Worm (Caenorhabditis elegans) whole organism, late embryonic: ENCODE measurements around the gene Y39G8C.2.

Experiments
- C38D4.7 ChIP-seq: fragments of 200-800 bp; sonication (Bioruptor generic); optimal IDR thresholded peaks from 2 replicates; lab custom pipeline; 2018; ENCODE audit warnings: mild to moderate bottlenecking, missing genetic modification characterization, moderate library complexity, missing compliant biosample characterization
- K02D7.2 ChIP-seq: sonication (generic microtip); optimal IDR thresholded peaks from 2 replicates; lab custom pipeline; 2017; ENCODE audit warnings: mild to moderate bottlenecking, missing genetic modification characterization, missing compliant biosample characterization
- K09A11.1 ChIP-seq: sonication (generic microtip); optimal IDR thresholded peaks from 2 replicates; lab custom pipeline; 2017; ENCODE audit warnings: antibody characterized with exemption, mild to moderate bottlenecking, missing genetic modification characterization, missing compliant biosample characterization; ENCODE audit not compliant: insufficient read depth
- ceh-18 ChIP-seq: sonication (generic microtip); optimal IDR thresholded peaks from 2 replicates; lab custom pipeline; 2016; ENCODE audit warnings: missing genetic modification characterization, missing compliant biosample characterization
- ceh-30 ChIP-seq: fragments of 150-350 bp; optimal IDR thresholded peaks from 2 replicates; lab custom pipeline; 2014; ENCODE audit warnings: missing biosample characterization, missing genetic modification characterization
- ceh-48 ChIP-seq: sonication (generic microtip); optimal IDR thresholded peaks from 2 replicates; lab custom pipeline; 2016; ENCODE audit warnings: missing genetic modification characterization, inconsistent platforms, missing compliant biosample characterization
- ceh-6 ChIP-seq: fragments of 200-800 bp; sonication (Bioruptor generic); optimal IDR thresholded peaks from 2 replicates; lab custom pipeline; 2018; ENCODE audit warnings: mild to moderate bottlenecking, missing genetic modification characterization, missing compliant biosample characterization
- dmd-4 ChIP-seq: sonication (generic microtip); optimal IDR thresholded peaks from 2 replicates; lab custom pipeline; 2016; ENCODE audit warnings: borderline replicate concordance, missing genetic modification characterization, missing compliant biosample characterization
- elt-4 ChIP-seq: sonication (generic microtip); optimal IDR thresholded peaks from 2 replicates; lab custom pipeline; 2016; ENCODE audit warnings: missing genetic modification characterization, missing compliant biosample characterization
- gmeb-2 ChIP-seq: sonication (generic microtip); optimal IDR thresholded peaks from 2 replicates; lab custom pipeline; 2016; ENCODE audit warnings: missing genetic modification characterization, inconsistent platforms, missing compliant biosample characterization
- hlh-6 ChIP-seq: sonication (generic microtip); optimal IDR thresholded peaks from 2 replicates; lab custom pipeline; 2016; ENCODE audit warnings: missing genotype, missing genetic modification characterization, missing compliant biosample characterization
- hlh-8 ChIP-seq: sonication (generic microtip); optimal IDR thresholded peaks from 2 replicates; lab custom pipeline; 2016; ENCODE audit warnings: missing genotype, missing genetic modification characterization, missing compliant biosample characterization
- lim-6 ChIP-seq: sonication (generic microtip); optimal IDR thresholded peaks from 2 replicates; lab custom pipeline; 2016; ENCODE audit warnings: missing genetic modification characterization, missing compliant biosample characterization
- madf-2 ChIP-seq: sonication (generic microtip); optimal IDR thresholded peaks from 2 replicates; lab custom pipeline; 2017; ENCODE audit warnings: missing genetic modification characterization, missing compliant biosample characterization
- nfya-1 ChIP-seq: sonication (generic microtip); optimal IDR thresholded peaks from 2 replicates; lab custom pipeline; 2017; ENCODE audit warnings: missing genetic modification characterization, mild to moderate bottlenecking, missing compliant biosample characterization, antibody characterized with exemption, moderate library complexity
- nhr-11 ChIP-seq: fragments of 150-350 bp; optimal IDR thresholded peaks from 2 replicates; lab custom pipeline; 2014; ENCODE audit warnings: missing biosample characterization, missing genetic modification characterization
- nhr-232 ChIP-seq: sonication (generic microtip); optimal IDR thresholded peaks from 2 replicates; lab custom pipeline; 2016; ENCODE audit warnings: missing genetic modification characterization, missing compliant biosample characterization
- npax-4 ChIP-seq: sonication (generic microtip); optimal IDR thresholded peaks from 2 replicates; lab custom pipeline; 2016; ENCODE audit warnings: missing genetic modification characterization, missing compliant biosample characterization
- pag-3 ChIP-seq: sonication (generic microtip); optimal IDR thresholded peaks from 2 replicates; lab custom pipeline; 2016; ENCODE audit warnings: missing compliant biosample characterization, missing genetic modification characterization, borderline replicate concordance
- pat-9 ChIP-seq: fragments of 200-800 bp; sonication (Bioruptor generic); optimal IDR thresholded peaks from 2 replicates; lab custom pipeline; 2018; ENCODE audit warnings: mild to moderate bottlenecking, missing genetic modification characterization, moderate library complexity, missing compliant biosample characterization
- pha-2 ChIP-seq: sonication (generic microtip); optimal IDR thresholded peaks from 2 replicates; lab custom pipeline; 2017; ENCODE audit warnings: mild to moderate bottlenecking, missing genetic modification characterization, missing compliant biosample characterization
- pha-4 ChIP-seq: fragments of 150-350 bp; optimal IDR thresholded peaks from 2 replicates; lab custom pipeline; 2018; ENCODE audit warnings: missing biosample characterization, missing genetic modification reagents, missing genetic modification characterization
- ref-2 ChIP-seq: sonication (generic microtip); optimal IDR thresholded peaks from 2 replicates; lab custom pipeline; 2016; ENCODE audit warnings: missing genetic modification characterization, missing compliant biosample characterization
- rnt-1 ChIP-seq: sonication (generic microtip); optimal IDR thresholded peaks from 2 replicates; lab custom pipeline; 2016; ENCODE audit warnings: missing genetic modification characterization, missing compliant biosample characterization
- sdc-2 ChIP-seq: sonication (generic microtip); optimal IDR thresholded peaks from 2 replicates; lab custom pipeline; 2016; ENCODE audit warnings: missing genotype, missing genetic modification characterization, missing compliant biosample characterization
- sox-2 ChIP-seq: fragments of 200-800 bp; sonication (Bioruptor generic); IDR thresholded peaks from 2 replicates; pipeline ENCODE4 v1.3.6; 2022; ENCODE audit warnings: missing genetic modification reagents, missing genetic modification characterization, missing compliant biosample characterization
- sox-4 ChIP-seq: sonication (generic microtip); optimal IDR thresholded peaks from 2 replicates; lab custom pipeline; 2017; ENCODE audit warnings: mild to moderate bottlenecking, missing genetic modification characterization, inconsistent platforms, missing compliant biosample characterization
- ttx-3 ChIP-seq: sonication (generic microtip); optimal IDR thresholded peaks from 2 replicates; lab custom pipeline; 2016; ENCODE audit warnings: missing genetic modification reagents, missing genetic modification characterization, missing compliant biosample characterization
- unc-42 ChIP-seq: sonication (generic microtip); optimal IDR thresholded peaks from 2 replicates; lab custom pipeline; 2016; ENCODE audit warnings: missing genotype, missing genetic modification characterization, missing compliant biosample characterization
- unc-86 ChIP-seq: sonication (generic microtip); optimal IDR thresholded peaks from 2 replicates; lab custom pipeline; 2016; ENCODE audit warnings: missing genetic modification characterization, missing compliant biosample characterization
- zip-5 ChIP-seq: sonication (generic microtip); optimal IDR thresholded peaks from 2 replicates; lab custom pipeline; 2016; ENCODE audit warnings: missing genetic modification characterization, missing compliant biosample characterization
- ztf-16 ChIP-seq: sonication (generic microtip); optimal IDR thresholded peaks from 2 replicates; lab custom pipeline; 2017; ENCODE audit warnings: missing genetic modification characterization, missing compliant biosample characterization

The Y39G8C.2 gene

DNA sequence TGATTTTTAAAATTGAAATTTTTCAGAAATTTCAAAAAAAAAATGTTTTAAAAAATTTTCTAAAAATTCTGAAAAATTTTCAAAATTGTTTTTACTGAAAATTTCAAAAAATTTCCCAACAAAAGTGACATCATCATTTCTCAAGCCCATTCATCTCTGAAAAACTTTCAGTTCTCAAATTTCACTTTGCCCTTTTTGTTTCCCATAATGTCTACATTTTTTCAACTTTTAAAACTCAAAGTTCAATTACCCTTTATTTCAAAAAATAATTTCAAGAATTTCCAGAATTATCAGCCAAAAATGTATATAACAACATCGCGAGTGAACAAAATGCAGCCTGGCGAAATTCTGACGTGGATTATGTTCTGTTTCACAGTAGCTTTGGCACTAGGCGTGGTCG, 3.5 kb upstream of the Y39G8C.2 start, which contains the start of gene bkip-1:
Gene bkip-1, plus strand, starts transcription at position 301 of the 400 bp plus-strand sequence.
- TF ChIP-seq pag-3 (tag; lab: Kevin White, UChicago) (no peak), ceh-6 (GFP tag; lab: Kevin White, UChicago) (no peak), unc-42 (tag; lab: Kevin White, UChicago) (no peak), pha-2 (tag; lab: Kevin White, UChicago) (no peak), C38D4.7 (GFP tag; lab: Kevin White, UChicago) (no peak), pha-4 (no peak)

ce11 chrII:14098348-14098747, 930 bp upstream of the Y39G8C.2 start:
- TF ChIP-seq ceh-18 (tag; lab: Kevin White, UChicago) (no peak), unc-42 (tag; lab: Kevin White, UChicago) (peak; percentile 90)

DNA sequence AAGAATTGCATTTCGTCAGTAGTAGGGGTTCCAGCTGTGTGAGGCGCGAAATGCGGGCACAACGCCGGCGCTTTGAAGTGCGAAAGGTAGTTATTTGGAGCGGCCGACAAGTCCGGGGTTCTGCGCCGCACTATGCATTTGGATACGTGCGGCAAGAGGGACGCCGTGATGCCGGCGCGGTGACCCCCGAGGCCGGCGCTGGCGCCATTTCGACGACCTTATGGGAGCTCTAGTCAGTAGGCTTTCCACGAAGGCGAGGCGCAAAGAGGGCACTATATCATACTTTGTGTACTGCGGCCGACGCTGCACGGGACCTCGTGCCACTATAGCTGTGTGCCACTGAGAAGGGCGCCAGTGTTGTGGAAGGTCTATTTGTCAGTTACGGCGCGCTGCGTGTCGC, 604 bp downstream of the Y39G8C.2 start:
- no peak for TF ChIP-seq nhr-232 (tag; lab: Kevin White, UChicago)
- peak; percentile 17 for TF ChIP-seq sdc-2 (tag; lab: Kevin White, UChicago)
- peak; percentile 46 for TF ChIP-seq elt-4
- TF ChIP-seq, all 69 proteins: peak for 2

DNA sequence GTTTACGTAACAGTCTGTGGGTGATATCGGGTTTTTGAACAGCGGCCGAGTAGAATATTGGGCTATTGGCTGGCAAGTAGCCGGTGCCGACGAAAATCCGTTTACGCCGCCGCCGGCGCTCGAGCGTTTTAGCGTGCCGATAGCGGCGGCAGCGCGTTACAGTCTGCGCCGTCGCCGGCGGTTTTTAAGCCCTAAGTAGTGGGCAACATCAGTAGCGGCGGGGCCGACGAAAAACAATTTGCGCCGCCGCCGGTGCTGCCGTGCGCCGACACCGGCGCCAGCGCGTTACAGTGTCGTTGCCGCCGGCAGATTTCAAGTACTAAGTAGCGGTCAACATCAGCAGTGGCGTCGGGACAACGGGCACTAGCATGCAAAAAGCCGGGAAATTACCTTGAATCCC, 1.5 kb downstream of the Y39G8C.2 start:
- TF ChIP-seq lim-6 (tag; lab: Kevin White, UChicago), result no peak

DNA sequence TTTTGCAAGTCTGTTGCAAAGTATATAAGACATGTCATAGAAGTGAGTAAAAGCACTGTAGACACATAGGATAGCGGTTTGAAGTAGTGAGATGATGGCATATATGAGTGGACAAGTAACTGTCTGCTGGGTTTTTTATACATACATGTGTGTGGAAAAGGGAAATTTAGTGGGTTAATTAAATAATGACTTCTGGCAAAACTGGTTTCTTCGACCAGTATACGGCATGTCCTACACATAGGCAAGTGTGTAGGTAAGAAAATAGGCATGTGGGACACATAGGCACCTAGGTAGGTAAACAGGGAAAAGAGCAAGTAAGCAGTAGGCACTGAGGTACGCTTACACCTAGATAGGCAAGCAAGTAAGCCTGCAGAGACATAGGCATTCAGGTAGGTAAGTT, 2.8 kb downstream of the Y39G8C.2 start, which contains the start of gene col-87:
Gene col-87, minus strand, starts transcription at position 101 of the 400 bp plus-strand sequence.
- TF ChIP-seq zip-5 (tag; lab: Kevin White, UChicago) (no peak), ref-2 (no peak), rnt-1 (no peak), madf-2 (tag; lab: Kevin White, UChicago) (no peak), npax-4 (no peak), unc-42 (tag; lab: Kevin White, UChicago) (no peak), K09A11.1 (tag; lab: Kevin White, UChicago) (no peak), pha-4 (no peak), lim-6 (tag; lab: Kevin White, UChicago) (no peak), ceh-30 (no peak), dmd-4 (tag; lab: Kevin White, UChicago) (no peak)

ce11 chrII:14091182-14091581, 6.2 kb downstream of the Y39G8C.2 start:
- TF ChIP-seq ztf-16 (no peak), unc-86 (tag; lab: Kevin White, UChicago) (no peak), ttx-3 (tag; lab: Kevin White, UChicago) (no peak), ceh-48 (tag; lab: Kevin White, UChicago) (no peak), nhr-11 (tag; lab: Kevin White, UChicago) (no peak), nhr-232 (tag; lab: Kevin White, UChicago) (no peak), pat-9 (tag; lab: Kevin White, UChicago) (no peak), K02D7.2 (no peak), sox-2 (no peak), hlh-6 (tag; lab: Kevin White, UChicago) (no peak), hlh-8 (tag; lab: Kevin White, UChicago) (no peak), unc-42 (tag; lab: Kevin White, UChicago) (no peak), gmeb-2 (tag; lab: Kevin White, UChicago) (no peak)

DNA sequence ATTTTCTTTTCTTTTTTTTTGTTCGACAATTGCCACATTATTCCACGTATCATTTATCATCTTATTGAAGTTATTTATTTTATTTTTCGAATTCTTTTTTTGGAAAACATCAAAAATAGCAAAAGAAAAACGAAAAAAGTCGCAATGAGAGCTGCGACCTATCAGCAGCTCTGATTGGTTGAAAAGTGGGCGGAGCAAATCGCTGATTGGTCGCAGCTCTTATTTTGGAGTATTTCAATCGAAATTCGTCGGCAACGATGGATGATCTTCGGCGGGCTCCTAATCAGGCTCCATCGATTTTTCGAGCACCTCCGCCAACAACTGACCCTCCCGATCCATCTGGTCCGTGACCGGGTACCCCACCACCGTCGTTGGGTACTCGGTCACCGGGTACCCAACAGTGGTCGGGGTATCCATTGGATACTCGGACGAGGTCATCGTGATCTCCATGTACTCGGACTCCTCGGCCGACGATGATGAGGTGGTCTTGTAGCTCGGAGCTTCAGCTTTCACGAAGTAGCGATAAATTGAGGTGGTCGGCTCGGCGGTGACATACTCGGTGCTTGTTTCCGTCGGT, 7.5 kb downstream of the Y39G8C.2 start:
- TF ChIP-seq dmd-4 (tag; lab: Kevin White, UChicago) (no peak), npax-4 (no peak), ceh-48 (tag; lab: Kevin White, UChicago) (no peak), sox-4 (tag; lab: Kevin White, UChicago) (no peak), nfya-1 (tag; lab: Kevin White, UChicago) (peak; percentile 93), ceh-18 (tag; lab: Kevin White, UChicago) (no peak)
